Worm (Caenorhabditis elegans): ENCODE measurements around the gene H12I13.1.

Gene H12I13.1

DNA sequence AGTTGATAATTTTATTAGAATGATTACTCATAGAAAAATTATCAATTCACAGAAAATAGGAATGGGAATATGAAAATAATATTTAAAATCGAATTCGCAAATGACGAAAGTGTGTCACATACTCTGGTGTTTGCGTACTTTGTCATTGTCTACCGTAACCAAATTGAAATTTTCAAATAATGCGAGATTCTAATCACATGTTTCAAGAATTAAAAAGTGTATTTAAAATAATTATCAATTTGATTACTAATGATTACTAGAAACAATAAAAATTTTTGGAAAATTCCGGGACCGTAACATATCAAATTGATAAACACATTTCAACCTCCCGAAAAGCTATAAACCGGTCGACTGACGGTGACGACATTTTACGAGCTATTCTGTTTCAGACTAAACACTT is 24.4 kb upstream of the H12I13.1 start, which contains the start of the genes fbf-2 and nspg-3:
TSS of gene fbf-2 (minus strand) at position 101 of the 400 bp plus-strand sequence.
TSS of gene nspg-3 (plus strand) at position 388 of the 400 bp plus-strand sequence.
- TF ChIP-seq snpc-3.4 (tag; optimal IDR thresholded peaks at IDR 0.05) (no peak), F49E8.2 (tag; optimal IDR thresholded peaks at IDR 0.05; ENCODE audit: insufficient read depth) (no peak), B0019.2 (GFP tag; conservative IDR thresholded peaks at IDR 0.05) (no peak), atf-7 (tag; optimal IDR thresholded peaks at IDR 0.05) (no peak), lsl-1 (GFP tag; optimal IDR thresholded peaks at IDR 0.05) (peak; percentile 61), ceh-58 (GFP tag; IDR thresholded peaks at IDR 0.05) (no peak)

DNA sequence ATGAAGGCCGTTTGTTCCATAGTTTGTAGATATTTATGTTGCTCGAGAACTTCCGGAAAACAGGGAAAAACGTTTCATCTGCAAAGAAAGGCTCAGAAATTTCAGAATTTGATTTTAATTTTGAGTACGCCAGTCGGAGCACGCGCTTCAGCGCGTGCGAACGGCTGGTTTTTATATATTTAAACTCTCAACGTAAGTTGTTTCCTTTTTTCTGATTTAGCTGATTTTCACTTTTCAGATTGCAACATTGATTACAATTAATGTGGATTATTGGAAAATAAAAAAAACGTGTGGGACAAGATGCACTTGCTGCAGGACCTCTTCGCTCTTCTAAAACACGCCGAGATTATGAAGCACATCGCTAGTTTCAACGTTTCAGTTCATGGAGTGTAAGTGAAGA is 15.7 kb upstream of the H12I13.1 start, which contains the start of gene F21H12.3:
TSS of gene F21H12.3 (plus strand) at position 301 of the 400 bp plus-strand sequence.
- TF ChIP-seq somi-1 (GFP tag; optimal IDR thresholded peaks at IDR 0.05) (no peak), fkh-3 (tag; optimal IDR thresholded peaks at IDR 0.05) (no peak), nhr-27 (tag; optimal IDR thresholded peaks at IDR 0.05) (no peak), F37B4.10 (GFP tag; IDR thresholded peaks at IDR 0.05) (no peak), ztf-25 (GFP tag; IDR thresholded peaks at IDR 0.05) (no peak), hmg-1.2 (GFP tag; IDR thresholded peaks at IDR 0.05) (no peak), D2030.7 (GFP tag; IDR thresholded peaks at IDR 0.05) (no peak), B0336.3 (GFP tag; IDR thresholded peaks at IDR 0.05) (no peak), Y79H2A.3 (GFP tag; conservative IDR thresholded peaks at IDR 0.05) (no peak), snpc-1.1 (tag; optimal IDR thresholded peaks at IDR 0.05; ENCODE audit: insufficient read depth) (no peak), ceh-79 (tag; optimal IDR thresholded peaks at IDR 0.05) (no peak), ztf-22 (GFP tag; optimal IDR thresholded peaks at IDR 0.05) (no peak), ama-1 (optimal IDR thresholded peaks at IDR 0.05) (no peak), ama-1 (GFP tag; optimal IDR thresholded peaks at IDR 0.05) (no peak), lag-1 (GFP tag; IDR thresholded peaks at IDR 0.05) (no peak), bed-2 (GFP tag; IDR thresholded peaks at IDR 0.05) (no peak), lsy-27 (tag; optimal IDR thresholded peaks at IDR 0.05; ENCODE audit: borderline replicate concordance, insufficient read depth) (no peak), mel-28 (tag; optimal IDR thresholded peaks at IDR 0.05; ENCODE audit: borderline replicate concordance) (no peak), akir-1 (GFP tag; optimal IDR thresholded peaks at IDR 0.05) (no peak), hrde-1 (tag; optimal IDR thresholded peaks at IDR 0.05; ENCODE audit: borderline replicate concordance) (no peak), ceh-27 (GFP tag; optimal IDR thresholded peaks at IDR 0.05) (no peak)

ce11 chrII:6080743-6081142 is 13.8 kb upstream of the H12I13.1 start, which contains the start of gene fbf-1:
Gene fbf-1 (minus strand): TSS chrII:6080843.
- TF ChIP-seq lsl-1 (GFP tag; optimal IDR thresholded peaks at IDR 0.05) = peak; percentile 43
- TF ChIP-seq zim-3 (tag; optimal IDR thresholded peaks at IDR 0.05) = no peak

ce11 chrII:6077604-6078003 is 10.6 kb upstream of the H12I13.1 start, which contains the start of gene H12I13.6:
Gene H12I13.6 (plus strand): TSS chrII:6077904.
- TF ChIP-seq F33H1.4 (GFP tag; IDR thresholded peaks at IDR 0.05) (no peak), ztf-26 (tag; optimal IDR thresholded peaks at IDR 0.05) (no peak), hrde-1 (tag; optimal IDR thresholded peaks at IDR 0.05; ENCODE audit: borderline replicate concordance) (no peak), tlf-1 (GFP tag; optimal IDR thresholded peaks at IDR 0.05) (no peak), efl-1 (GFP tag; optimal IDR thresholded peaks at IDR 0.05) (no peak), mcd-1 (GFP tag; IDR thresholded peaks at IDR 0.05) (no peak), somi-1 (GFP tag; optimal IDR thresholded peaks at IDR 0.05) (no peak), pbrm-1 (GFP tag; IDR thresholded peaks at IDR 0.05) (no peak), madf-3 (GFP tag; IDR thresholded peaks at IDR 0.05) (no peak), K11D2.4 (GFP tag; IDR thresholded peaks at IDR 0.05) (no peak), mes-4 (tag; optimal IDR thresholded peaks at IDR 0.05) (no peak), ztf-18 (tag; optimal IDR thresholded peaks at IDR 0.05) (no peak), egrh-3 (GFP tag; IDR thresholded peaks at IDR 0.05) (no peak), Y95B8A.8 (GFP tag; IDR thresholded peaks at IDR 0.05) (no peak), sdz-38 (tag; optimal IDR thresholded peaks at IDR 0.05) (no peak), F57C9.4 (tag; optimal IDR thresholded peaks at IDR 0.05) (no peak), ceh-100 (GFP tag; IDR thresholded peaks at IDR 0.05) (no peak), snpc-3.4 (tag; optimal IDR thresholded peaks at IDR 0.05) (no peak), nhr-120 (GFP tag; IDR thresholded peaks at IDR 0.05) (no peak), snpc-1.1 (tag; optimal IDR thresholded peaks at IDR 0.05; ENCODE audit: insufficient read depth) (no peak)

All from whole organism, young adult.